Fruit fly (Drosophila melanogaster) whole organism, wandering third instar larva: Measurements from ENCODE around the gene Pcyt1.
A peak's percentile ranks its signal among the peaks of the same experiment; 100 is the strongest.

Experiments used
- CG32264 ChIP-seq: fragments of 200-800 bp; sonication (Bioruptor generic); optimal IDR thresholded peaks from 2 replicates; lab custom pipeline; 2016; ENCODE audit warnings: missing biosample characterization, missing genetic modification characterization
- CG9705 ChIP-seq: fragments of 200-800 bp; sonication (Bioruptor generic); optimal IDR thresholded peaks from 2 replicates; lab custom pipeline; 2018; ENCODE audit warnings: missing biosample characterization, mild to moderate bottlenecking, missing genetic modification characterization
- CrebA ChIP-seq: fragments of 200-800 bp; sonication (Bioruptor generic); optimal IDR thresholded peaks from 2 replicates; lab custom pipeline; 2016; ENCODE audit warnings: missing biosample characterization, mild to moderate bottlenecking, missing genetic modification characterization, borderline replicate concordance
- Dfd ChIP-seq: fragments of >200 bp; optimal IDR thresholded peaks from 2 replicates; lab custom pipeline; 2017; ENCODE audit warnings: missing biosample characterization, missing genetic modification characterization
- Dif ChIP-seq: fragments of 200-275, 200-300 bp; sonication (Bioruptor generic); optimal IDR thresholded peaks from 2 replicates; lab custom pipeline; 2018; ENCODE audit warnings: missing biosample characterization, missing genetic modification characterization; ENCODE audit not compliant: partially characterized antibody
- GATAd ChIP-seq: sonication (Bioruptor generic); optimal IDR thresholded peaks from 2 replicates; lab custom pipeline; 2016; ENCODE audit warnings: missing biosample characterization, missing genetic modification characterization
- HLH106 ChIP-seq: fragments of 200-800 bp; optimal IDR thresholded peaks from 3 replicates; lab custom pipeline; 2019; ENCODE audit warnings: missing biosample characterization, mild to moderate bottlenecking, missing genetic modification characterization, moderate library complexity
- Hr78 ChIP-seq: fragments of >200 bp; optimal IDR thresholded peaks from 2 replicates; lab custom pipeline; 2017; ENCODE audit warnings: missing biosample characterization, missing genetic modification characterization
- Hr83 ChIP-seq: fragments of 200-300 bp; sonication (Bioruptor generic); optimal IDR thresholded peaks from 2 replicates; lab custom pipeline; 2016; ENCODE audit warnings: missing biosample characterization, mild to moderate bottlenecking, missing genetic modification characterization, moderate library complexity; ENCODE audit not compliant: poor library complexity, severe bottlenecking
- Jra ChIP-seq: sonication (Bioruptor generic); optimal IDR thresholded peaks from 2 replicates; lab custom pipeline; 2016; ENCODE audit warnings: missing biosample characterization, missing genetic modification characterization
- Mio ChIP-seq: sonication (Bioruptor generic); optimal IDR thresholded peaks from 2 replicates; lab custom pipeline; 2016; ENCODE audit warnings: missing biosample characterization, missing genetic modification characterization
- Myc ChIP-seq: fragments of >200 bp; optimal IDR thresholded peaks from 2 replicates; lab custom pipeline; 2017
- N ChIP-seq: fragments of >200 bp; optimal IDR thresholded peaks from 2 replicates; lab custom pipeline; 2018; ENCODE audit warnings: missing biosample characterization, missing external identifiers, missing genetic modification characterization
- OdsH ChIP-seq: fragments of 200-800 bp; sonication (Bioruptor generic); optimal IDR thresholded peaks from 2 replicates; lab custom pipeline; 2016; ENCODE audit warnings: missing biosample characterization, mild to moderate bottlenecking, missing genetic modification characterization
- Rel ChIP-seq, 2 experiments: fragments of 200-800 bp; sonication (Bioruptor generic) in 1 of 2; optimal IDR thresholded peaks; 2 replicates in 1 of 2; 3 replicates in 1 of 2; lab custom pipeline; 2016 to 2019; ENCODE audit warnings: mild to moderate bottlenecking in 2 of 2, missing biosample characterization in 2 of 2, missing genetic modification characterization in 2 of 2, moderate library complexity in 1 of 2
- Sp1 ChIP-seq: fragments of 200-800 bp; sonication (Bioruptor generic); optimal IDR thresholded peaks from 3 replicates; lab custom pipeline; 2019; ENCODE audit warnings: missing biosample characterization, mild to moderate bottlenecking, missing genetic modification characterization, moderate library complexity
- br ChIP-seq: fragments of 200-800 bp; sonication (Bioruptor generic); optimal IDR thresholded peaks from 2 replicates; lab custom pipeline; 2016; ENCODE audit warnings: missing biosample characterization, missing genetic modification characterization
- dl ChIP-seq, 2 experiments: fragments of 175-275, 200-275 bp in 1 of 2; fragments of 200-275 bp in 1 of 2; sonication (Bioruptor generic); optimal IDR thresholded peaks; lab custom pipeline; 2018; ENCODE audit warnings: mild to moderate bottlenecking in 2 of 2, missing biosample characterization in 2 of 2, missing genetic modification characterization in 2 of 2, moderate library complexity in 2 of 2; ENCODE audit not compliant: partially characterized antibody in 2 of 2, insufficient read depth in 1 of 2
- dmrt93B ChIP-seq: fragments of 200-800 bp; sonication (Bioruptor generic); optimal IDR thresholded peaks from 2 replicates; lab custom pipeline; 2018; ENCODE audit warnings: missing biosample characterization, mild to moderate bottlenecking, missing genetic modification characterization
- ey ChIP-seq: fragments of 200-800 bp; sonication (Bioruptor generic); optimal IDR thresholded peaks from 2 replicates; lab custom pipeline; 2016; ENCODE audit warnings: missing biosample characterization, missing genetic modification characterization
- foxo ChIP-seq, 2 experiments: fragments of 200-800 bp; sonication (Bioruptor generic); optimal IDR thresholded peaks; 2 replicates in 1 of 2; 3 replicates in 1 of 2; lab custom pipeline; 2016 to 2017; ENCODE audit warnings: missing biosample characterization in 2 of 2, missing genetic modification characterization in 2 of 2
- fru ChIP-seq: fragments of 200-800 bp; sonication (Bioruptor generic); optimal IDR thresholded peaks from 3 replicates; lab custom pipeline; 2016; ENCODE audit warnings: missing biosample characterization, mild to moderate bottlenecking, missing genetic modification characterization
- h ChIP-seq: fragments of 200-800 bp; sonication (Bioruptor generic); optimal IDR thresholded peaks from 3 replicates; lab custom pipeline; 2016; ENCODE audit warnings: missing biosample characterization, mild to moderate bottlenecking, missing genetic modification characterization
- jim ChIP-seq: fragments of 175-275, 200-325 bp; sonication (Bioruptor generic); optimal IDR thresholded peaks from 2 replicates; lab custom pipeline; 2016; ENCODE audit warnings: missing biosample characterization, mild to moderate bottlenecking, missing genetic modification characterization
- lola ChIP-seq: fragments of >200 bp; optimal IDR thresholded peaks from 2 replicates; lab custom pipeline; 2017; ENCODE audit warnings: missing biosample characterization, missing genetic modification characterization
- pan ChIP-seq: fragments of >200 bp; optimal IDR thresholded peaks from 2 replicates; lab custom pipeline; 2017
- psq ChIP-seq: fragments of 200-800 bp; sonication (Bioruptor generic); optimal IDR thresholded peaks from 3 replicates; lab custom pipeline; 2017; ENCODE audit warnings: missing biosample characterization, mild to moderate bottlenecking, missing genetic modification characterization, moderate library complexity
- rgr ChIP-seq: fragments of 200-800 bp; sonication (Bioruptor generic); optimal IDR thresholded peaks from 3 replicates; lab custom pipeline; 2016; ENCODE audit warnings: missing biosample characterization, mild to moderate bottlenecking, missing genetic modification characterization
- sv ChIP-seq: fragments of 200-800 bp; sonication (Bioruptor generic); optimal IDR thresholded peaks from 3 replicates; lab custom pipeline; 2016; ENCODE audit warnings: missing biosample characterization, missing genetic modification characterization
- tai ChIP-seq: sonication (Bioruptor generic); optimal IDR thresholded peaks from 2 replicates; lab custom pipeline; 2016; ENCODE audit warnings: missing biosample characterization, missing genetic modification characterization
- woc ChIP-seq: sonication (Bioruptor generic); optimal IDR thresholded peaks from 2 replicates; lab custom pipeline; 2016; ENCODE audit warnings: missing biosample characterization, mild to moderate bottlenecking, missing genetic modification characterization

Gene Pcyt1

DNA sequence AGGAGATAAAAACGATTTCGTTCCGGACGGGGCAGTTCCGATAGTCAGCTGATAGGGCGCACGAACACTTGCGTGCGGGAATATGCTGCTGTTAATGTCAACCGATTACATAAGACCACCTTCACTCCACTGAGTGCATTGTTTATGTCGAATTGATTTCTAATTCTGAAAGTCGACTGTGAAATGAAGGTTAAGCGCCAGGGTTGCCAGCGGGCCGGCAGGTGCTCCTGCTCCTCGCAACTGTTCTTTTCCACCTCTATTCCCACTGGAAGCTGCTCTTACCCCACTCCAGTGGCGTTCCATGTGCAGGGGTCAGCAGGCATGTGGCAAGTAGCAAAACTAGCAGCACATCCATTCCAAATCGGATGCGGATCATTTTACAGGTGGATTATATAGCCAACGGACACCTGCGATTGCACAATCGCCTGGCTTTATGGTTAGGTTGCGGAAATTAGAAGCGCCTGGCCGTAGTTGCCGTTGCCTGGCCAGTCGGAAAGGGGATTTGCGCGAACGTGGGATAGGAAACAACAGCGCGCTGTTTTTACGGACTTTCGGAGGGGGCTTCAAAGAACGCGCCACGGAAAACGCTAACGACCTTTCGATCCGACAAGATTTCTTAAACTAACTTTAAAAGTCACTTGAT is 29.1 kb upstream of the Pcyt1 start, which contains the start of gene cue:
Gene cue, minus strand, starts transcription at position 641 of the 643 bp plus-strand sequence.
- TF ChIP-seq sv (GFP tag; lab: Kevin White, UChicago) (no peak), h (GFP tag; lab: Kevin White, UChicago) (peak; percentile 29), dl (GFP tag; optimal IDR thresholded peaks at IDR 0.05; lab: Kevin White, UChicago; ENCODE audit: insufficient read depth in 1 of 2, partially characterized antibody in 2 of 2) (no peak)
- TF ChIP-seq, all 38 proteins: peak for 1

DNA sequence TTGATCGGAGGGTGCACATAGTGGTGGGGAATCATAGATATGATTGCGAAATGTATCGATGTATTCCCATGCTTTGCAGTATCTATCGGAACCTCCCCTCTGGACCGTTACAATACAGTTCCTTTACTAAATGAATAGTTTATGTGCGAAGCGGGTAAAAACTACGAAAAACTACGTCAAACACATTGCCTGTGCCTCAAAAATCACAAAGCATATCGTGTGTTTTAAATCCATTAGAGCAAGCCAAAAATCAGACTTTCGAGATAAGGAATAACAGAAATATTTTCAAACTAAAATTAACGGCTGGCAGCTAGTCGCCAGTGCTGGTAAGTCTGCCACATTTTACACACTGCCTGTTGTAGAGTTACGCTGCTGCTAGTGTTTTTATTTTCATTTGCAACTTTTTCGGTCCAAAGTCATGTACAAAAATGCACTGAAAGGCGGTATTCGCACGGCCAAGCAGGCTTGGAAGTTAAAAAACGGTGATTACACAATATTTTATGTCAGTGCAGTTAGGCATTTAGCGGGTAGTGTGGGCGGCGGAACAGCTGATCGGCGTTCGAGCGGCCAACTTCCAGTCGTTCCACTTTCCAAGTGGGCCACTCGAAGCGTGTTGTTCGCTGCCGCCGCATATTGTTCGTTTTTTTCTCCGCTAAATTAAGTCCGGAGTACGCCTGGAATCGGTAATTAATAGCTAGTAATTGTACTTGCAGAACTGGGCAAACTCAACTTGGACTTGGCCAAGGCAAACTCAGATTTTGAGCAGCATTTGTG is 28.4 kb upstream of the Pcyt1 start:
- peak; percentile 80 for TF ChIP-seq br (GFP tag; lab: Kevin White, UChicago)
- peak; percentile 48 for TF ChIP-seq Sp1 (GFP tag; lab: Kevin White, UChicago)
- no peak for TF ChIP-seq jim (GFP tag; lab: Kevin White, UChicago)
- TF ChIP-seq lola (GFP tag; lab: Kevin White, UChicago), result no peak
- peak; percentile 21 for TF ChIP-seq Myc
- no peak for TF ChIP-seq tai (GFP tag; lab: Kevin White, UChicago)
- TF ChIP-seq Dif (GFP tag; lab: Kevin White, UChicago), result peak; percentile 12
- peak; percentile 40 for TF ChIP-seq Mio (GFP tag; lab: Kevin White, UChicago)
- TF ChIP-seq rgr (GFP tag; lab: Kevin White, UChicago), result peak; percentile 87
- peak; percentile 62 for TF ChIP-seq psq (GFP tag; lab: Kevin White, UChicago)
- TF ChIP-seq ey (GFP tag; lab: Kevin White, UChicago), result peak; percentile 76
- TF ChIP-seq GATAd (GFP tag; lab: Kevin White, UChicago), result peak; percentile 51
- peak; percentile 81 for TF ChIP-seq Jra (GFP tag; lab: Kevin White, UChicago)
- no peak for TF ChIP-seq Hr78 (GFP tag; lab: Kevin White, UChicago)
- TF ChIP-seq dmrt93B (GFP tag; lab: Kevin White, UChicago), result peak; percentile 30
- peak; percentile 71 for TF ChIP-seq Hr83 (GFP tag; lab: Kevin White, UChicago)
- peak in 1 of 2 experiments; percentile 83 for TF ChIP-seq foxo (GFP tag; optimal IDR thresholded peaks at IDR 0.05; lab: Kevin White, UChicago)
- no peak for TF ChIP-seq Dfd
- TF ChIP-seq pan, result no peak
- no peak for TF ChIP-seq Rel (GFP tag; optimal IDR thresholded peaks at IDR 0.05; lab: Kevin White, UChicago)
- peak; percentile 9 for TF ChIP-seq Rel (tag; optimal IDR thresholded peaks at IDR 0.05; lab: Kevin White, UChicago)
- peak; percentile 36 for TF ChIP-seq HLH106 (tag; lab: Kevin White, UChicago)
- TF ChIP-seq CG9705 (GFP tag; lab: Kevin White, UChicago), result peak; percentile 4
- no peak for TF ChIP-seq N
- TF ChIP-seq fru (GFP tag; lab: Kevin White, UChicago), result peak; percentile 76
- TF ChIP-seq dl (GFP tag; optimal IDR thresholded peaks at IDR 0.05; lab: Kevin White, UChicago; ENCODE audit: insufficient read depth in 1 of 2, partially characterized antibody in 2 of 2), result no peak
- peak; percentile 45 for TF ChIP-seq woc
- TF ChIP-seq OdsH, result peak; percentile 81
- TF ChIP-seq sv (GFP tag; lab: Kevin White, UChicago), result peak; percentile 73
- peak; percentile 81 for TF ChIP-seq h (GFP tag; lab: Kevin White, UChicago)
- TF ChIP-seq CG32264 (GFP tag; lab: Kevin White, UChicago), result peak; percentile 44

DNA sequence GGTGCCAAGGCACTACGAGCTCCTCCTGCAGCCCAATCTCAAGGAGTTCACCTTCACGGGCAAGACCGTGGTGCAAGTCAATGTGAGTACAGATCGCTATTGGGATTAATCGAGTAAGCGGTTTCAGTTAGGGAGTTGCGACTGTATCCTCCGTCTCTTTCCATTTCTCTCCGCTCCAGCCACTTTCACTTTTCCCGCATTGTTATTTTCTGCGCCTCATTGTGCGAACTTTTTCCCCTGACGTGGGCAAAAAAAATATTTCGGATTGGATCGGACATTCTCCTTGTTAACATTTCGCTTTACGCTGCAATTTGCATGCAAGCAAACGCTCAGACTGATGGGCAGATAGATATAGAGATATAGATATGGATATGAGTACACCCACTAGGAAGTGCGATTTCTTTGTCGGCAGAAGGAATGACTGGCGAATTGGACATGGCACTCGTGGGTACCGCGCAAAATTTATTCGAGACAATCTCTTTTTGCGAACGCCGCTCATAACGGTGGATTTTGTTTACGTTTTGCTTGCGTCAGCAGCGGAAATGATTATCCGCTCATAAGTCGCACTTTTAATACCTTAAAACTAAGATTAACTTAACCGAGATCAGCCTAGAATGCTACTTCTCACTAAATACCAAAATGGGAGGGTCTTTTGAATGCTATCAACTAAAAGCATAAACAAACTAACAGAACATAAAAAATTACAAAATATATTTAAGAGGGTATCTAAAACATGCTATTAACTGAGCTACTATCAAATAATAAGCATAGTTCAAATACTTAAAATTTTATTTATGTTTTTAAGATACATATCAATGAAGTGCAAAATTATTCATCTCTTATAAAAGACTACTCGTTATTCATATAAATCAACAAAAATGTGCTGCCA is 26.9 kb upstream of the Pcyt1 start:
- TF ChIP-seq pan (no peak), woc (no peak), h (GFP tag; lab: Kevin White, UChicago) (peak; percentile 27)

DNA sequence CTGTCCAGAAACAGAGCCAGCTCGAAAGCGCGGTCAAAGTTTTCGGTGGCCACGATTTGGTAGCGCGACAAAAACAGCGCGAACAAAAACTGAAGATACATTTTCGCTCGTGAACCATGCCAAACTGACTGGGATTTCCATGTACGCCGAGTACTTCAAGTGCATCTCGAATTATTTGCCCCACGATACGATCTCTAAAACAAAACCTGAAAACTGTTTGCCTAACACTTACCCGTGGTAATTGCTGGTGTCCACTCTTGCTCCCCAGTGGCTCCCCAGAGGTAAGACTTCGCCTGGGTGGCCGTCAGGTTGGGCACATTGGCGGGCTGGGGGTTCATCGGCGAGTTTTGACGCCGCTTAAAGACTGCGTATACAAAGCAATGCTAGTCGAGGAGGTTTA is 14.7 kb upstream of the Pcyt1 start, which contains the start of gene Ir62a:
Gene Ir62a, minus strand, starts transcription at position 101 of the 400 bp plus-strand sequence.
- TF ChIP-seq dmrt93B (GFP tag; lab: Kevin White, UChicago) (no peak), br (GFP tag; lab: Kevin White, UChicago) (no peak), OdsH (no peak), fru (GFP tag; lab: Kevin White, UChicago) (no peak), GATAd (GFP tag; lab: Kevin White, UChicago) (no peak), jim (GFP tag; lab: Kevin White, UChicago) (no peak), Sp1 (GFP tag; lab: Kevin White, UChicago) (no peak), rgr (GFP tag; lab: Kevin White, UChicago) (no peak), foxo (GFP tag; optimal IDR thresholded peaks at IDR 0.05; lab: Kevin White, UChicago) (no peak), CrebA (no peak), CG9705 (GFP tag; lab: Kevin White, UChicago) (no peak), woc (no peak), Dfd (no peak), N (no peak), tai (GFP tag; lab: Kevin White, UChicago) (no peak), Mio (GFP tag; lab: Kevin White, UChicago) (no peak)
